Worm (Caenorhabditis elegans) whole organism, mixed stage, embryonic: Measurements from ENCODE around the gene F10E7.1.

Source experiments
- elt-3 ChIP-seq: fragments of 150-350 bp; optimal IDR thresholded peaks from 2 replicates; lab custom pipeline; 2014; ENCODE audit warnings: missing biosample characterization, missing genetic modification characterization
- nhr-237 ChIP-seq: fragments of 150-350 bp; optimal IDR thresholded peaks from 2 replicates; lab custom pipeline; 2014; ENCODE audit warnings: missing biosample characterization, missing genetic modification characterization
- snpc-4 ChIP-seq: fragments of 150-350 bp; optimal IDR thresholded peaks from 2 replicates; lab custom pipeline; 2014; ENCODE audit warnings: missing biosample characterization, missing genetic modification characterization
- unc-62 ChIP-seq: fragments of 150-350 bp; optimal IDR thresholded peaks from 2 replicates; lab custom pipeline; 2014; ENCODE audit warnings: missing biosample characterization, missing genetic modification reagents, missing genetic modification characterization

DNA sequence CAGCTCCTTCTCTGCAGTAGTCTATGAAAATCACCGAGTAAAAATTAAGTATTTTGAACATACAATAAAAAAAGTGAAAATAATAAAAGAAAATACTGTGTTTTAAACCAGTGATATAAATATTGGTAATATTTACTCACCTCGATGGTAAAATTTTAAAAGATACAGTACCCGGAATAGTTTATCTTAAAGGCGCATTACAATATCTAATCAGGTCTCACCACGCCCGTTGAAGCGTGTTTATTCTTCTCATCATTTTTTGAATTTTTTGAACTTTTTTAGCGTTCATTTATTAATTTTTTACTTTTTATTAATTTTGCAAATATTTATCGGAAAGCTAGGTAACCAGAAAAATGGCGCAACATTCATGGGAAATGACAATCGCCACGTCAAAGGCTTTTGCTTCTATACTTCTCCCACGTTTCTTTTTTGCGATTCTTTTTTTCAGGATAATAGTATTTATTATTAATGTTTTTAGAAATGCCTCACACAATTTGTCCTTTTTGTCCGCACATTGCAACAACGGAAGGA lies 4.7 kb upstream of the F10E7.1 start, which contains the start of gene F10E7.2:
- TF ChIP-seq nhr-237 (tag; lab: Kevin White, UChicago) (no peak), unc-62 (GFP tag; lab: Kevin White, UChicago) (no peak), elt-3 (tag; lab: Kevin White, UChicago) (no peak), snpc-4 (tag; lab: Kevin White, UChicago) (no peak)
